Worm (Caenorhabditis elegans) whole organism, young adult: Measurements from ENCODE around the gene Y49F6B.14.
A peak's percentile ranks its signal among the peaks of the same experiment; 100 is the strongest.
"Not testable (repeated sequence)": the region's sequence is repeated elsewhere in the genome, so short reads cannot be mapped to it uniquely, and the experiment has no call there.

Source experiments
- B0019.2 ChIP-seq: fragments of 200-800 bp; sonication (Bioruptor generic); conservative IDR thresholded peaks from 2 replicates; pipeline ENCODE4 v1.3.6; 2022; ENCODE audit warnings: missing genetic modification reagents, missing genetic modification characterization, missing compliant biosample characterization
- B0261.1 ChIP-seq: sonication (generic microtip); optimal IDR thresholded peaks from 2 replicates; lab custom pipeline; 2016; ENCODE audit warnings: mild to moderate bottlenecking, missing genetic modification characterization, moderate library complexity, missing compliant biosample characterization
- C06A6.2 ChIP-seq: fragments of 200-800 bp; sonication (Bioruptor generic); conservative IDR thresholded peaks from 2 replicates; pipeline ENCODE4 v1.3.6; 2022; ENCODE audit warnings: missing genetic modification characterization, missing compliant biosample characterization
- C17E4.6 ChIP-seq: fragments of 200-800 bp; sonication (Bioruptor generic); IDR thresholded peaks from 2 replicates; pipeline ENCODE4 v1.3.6; 2022; ENCODE audit warnings: missing genetic modification reagents, missing genetic modification characterization, missing compliant biosample characterization
- D2030.7 ChIP-seq: fragments of 200-800 bp; sonication (Bioruptor generic); IDR thresholded peaks from 2 replicates; pipeline ENCODE4 v1.3.6; 2022; ENCODE audit warnings: missing genetic modification reagents, missing genetic modification characterization, missing compliant biosample characterization
- F33H1.4 ChIP-seq: fragments of 200-800 bp; sonication (Bioruptor generic); IDR thresholded peaks from 2 replicates; pipeline ENCODE4 v1.3.6; 2022; ENCODE audit warnings: missing genetic modification reagents, missing genetic modification characterization, missing compliant biosample characterization
- K11D2.4 ChIP-seq: fragments of 200-800 bp; sonication (Bioruptor generic); IDR thresholded peaks from 2 replicates; pipeline ENCODE4 v1.3.6; 2022; ENCODE audit warnings: missing genetic modification reagents, missing genetic modification characterization, missing compliant biosample characterization
- Y67H2A.10 ChIP-seq: fragments of 200-800 bp; sonication (Bioruptor generic); conservative IDR thresholded peaks from 2 replicates; pipeline ENCODE4 v1.3.6; 2022; ENCODE audit warnings: missing genetic modification reagents, missing genetic modification characterization, missing compliant biosample characterization
- ZK185.1 ChIP-seq: sonication (generic microtip); optimal IDR thresholded peaks from 2 replicates; lab custom pipeline; 2016; ENCODE audit warnings: mild to moderate bottlenecking, missing genetic modification characterization, missing compliant biosample characterization; ENCODE audit not compliant: poor library complexity, severe bottlenecking
- attf-3 ChIP-seq: fragments of 200-800 bp; sonication (Bioruptor generic); conservative IDR thresholded peaks from 2 replicates; pipeline ENCODE4 v1.3.6; 2022; ENCODE audit warnings: missing genetic modification reagents, missing genetic modification characterization, missing compliant biosample characterization
- attf-5 ChIP-seq: fragments of 200-800 bp; sonication (Bioruptor generic); optimal IDR thresholded peaks from 2 replicates; lab custom pipeline; 2018; ENCODE audit warnings: mild to moderate bottlenecking, missing genetic modification characterization, missing compliant biosample characterization
- cebp-1 ChIP-seq, 2 experiments: fragments of 200-800 bp in 1 of 2; sonication (Bioruptor generic) in 1 of 2; sonication (generic microtip) in 1 of 2; IDR thresholded peaks in 1 of 2; optimal IDR thresholded peaks in 1 of 2; 2 replicates each; pipeline versions ENCODE4 v1.3.6 to Lab custom; 2017 to 2022; ENCODE audit warnings: missing compliant biosample characterization in 2 of 2, missing genetic modification characterization in 2 of 2, mild to moderate bottlenecking in 1 of 2, missing genetic modification reagents in 1 of 2, moderate library complexity in 1 of 2
- ceh-100 ChIP-seq: fragments of 200-800 bp; sonication (Bioruptor generic); IDR thresholded peaks from 2 replicates; pipeline ENCODE4 v1.3.6; 2022; ENCODE audit warnings: missing genetic modification reagents, missing genetic modification characterization, missing compliant biosample characterization
- ceh-27 ChIP-seq: fragments of 200-800 bp; sonication (Bioruptor generic); optimal IDR thresholded peaks from 2 replicates; lab custom pipeline; 2018; ENCODE audit warnings: mild to moderate bottlenecking, missing genetic modification characterization, moderate library complexity, missing compliant biosample characterization
- ceh-91 ChIP-seq: fragments of 200-800 bp; sonication (Bioruptor generic); IDR thresholded peaks from 2 replicates; pipeline ENCODE4 v1.3.6; 2022; ENCODE audit warnings: missing genetic modification reagents, missing genetic modification characterization, missing compliant biosample characterization
- dox-1 ChIP-seq: fragments of 200-800 bp; sonication (Bioruptor generic); IDR thresholded peaks from 2 replicates; pipeline ENCODE4 v1.3.6; 2022; ENCODE audit warnings: missing genetic modification reagents, missing genetic modification characterization, missing compliant biosample characterization
- egl-18 ChIP-seq: fragments of 200-800 bp; sonication (Bioruptor generic); IDR thresholded peaks from 2 replicates; pipeline ENCODE4 v1.3.6; 2022; ENCODE audit warnings: missing genetic modification reagents, missing genetic modification characterization, missing compliant biosample characterization
- egrh-3 ChIP-seq: fragments of 200-800 bp; sonication (Bioruptor generic); IDR thresholded peaks from 2 replicates; pipeline ENCODE4 v1.3.6; 2022; ENCODE audit warnings: missing genetic modification reagents, missing genetic modification characterization, missing compliant biosample characterization
- ekl-4 ChIP-seq: fragments of 200-800 bp; sonication (Bioruptor generic); IDR thresholded peaks from 2 replicates; pipeline ENCODE4 v1.3.6; 2022; ENCODE audit warnings: missing genetic modification reagents, missing genetic modification characterization, missing compliant biosample characterization
- hmg-1.2 ChIP-seq: fragments of 200-800 bp; sonication (Bioruptor generic); IDR thresholded peaks from 2 replicates; pipeline ENCODE4 v1.3.6; 2022; ENCODE audit warnings: missing genetic modification reagents, missing genetic modification characterization, missing compliant biosample characterization
- let-526 ChIP-seq: fragments of 200-800 bp; sonication (Bioruptor generic); IDR thresholded peaks from 2 replicates; pipeline ENCODE4 v1.3.6; 2022; ENCODE audit warnings: missing genetic modification reagents, missing genetic modification characterization, missing compliant biosample characterization
- lin-35 ChIP-seq, 3 experiments: fragments of 150-350 bp in 2 of 3; sonication (generic microtip) in 1 of 3; optimal IDR thresholded peaks; 2 replicates each; lab custom pipeline; 2014 to 2018; ENCODE audit warnings: missing biosample characterization in 3 of 3, missing genetic modification characterization in 3 of 3, missing genetic modification reagents in 3 of 3
- lin-40 ChIP-seq: sonication (generic microtip); optimal IDR thresholded peaks from 2 replicates; lab custom pipeline; 2016; ENCODE audit warnings: missing genetic modification characterization, mild to moderate bottlenecking, missing compliant biosample characterization, missing genotype, missing genetic modification reagents
- lin-54 ChIP-seq: fragments of 200-800 bp; sonication (Bioruptor generic); optimal IDR thresholded peaks from 2 replicates; lab custom pipeline; 2018; ENCODE audit warnings: mild to moderate bottlenecking, missing genetic modification characterization, missing compliant biosample characterization
- lsl-1 ChIP-seq: fragments of 200-800 bp; sonication (Bioruptor generic); optimal IDR thresholded peaks from 2 replicates; lab custom pipeline; 2018; ENCODE audit warnings: mild to moderate bottlenecking, missing genetic modification characterization, moderate library complexity, missing compliant biosample characterization
- madf-6 ChIP-seq: fragments of 200-800 bp; sonication (Bioruptor generic); IDR thresholded peaks from 2 replicates; pipeline ENCODE4 v1.3.6; 2022; ENCODE audit warnings: missing genetic modification reagents, missing genetic modification characterization, missing compliant biosample characterization
- madf-8 ChIP-seq: fragments of 200-800 bp; sonication (Bioruptor generic); conservative IDR thresholded peaks from 2 replicates; pipeline ENCODE4 v1.3.6; 2022; ENCODE audit warnings: missing genetic modification reagents, missing genetic modification characterization, missing compliant biosample characterization
- mcd-1 ChIP-seq: fragments of 200-800 bp; sonication (Bioruptor generic); IDR thresholded peaks from 2 replicates; pipeline ENCODE4 v1.3.6; 2022; ENCODE audit warnings: missing genetic modification reagents, missing genetic modification characterization, missing compliant biosample characterization
- nfyb-1 ChIP-seq: fragments of 200-800 bp; sonication (Bioruptor generic); IDR thresholded peaks from 2 replicates; pipeline ENCODE4 v1.3.6; 2022; ENCODE audit warnings: missing genetic modification reagents, missing genetic modification characterization, missing compliant biosample characterization
- pbrm-1 ChIP-seq: fragments of 200-800 bp; sonication (Bioruptor generic); IDR thresholded peaks from 2 replicates; pipeline ENCODE4 v1.3.6; 2022; ENCODE audit warnings: missing genetic modification reagents, missing genetic modification characterization, missing compliant biosample characterization
- rcor-1 ChIP-seq: fragments of 200-800 bp; sonication (Bioruptor generic); IDR thresholded peaks from 2 replicates; pipeline ENCODE4 v1.3.6; 2022; ENCODE audit warnings: missing genetic modification reagents, missing genetic modification characterization, missing compliant biosample characterization
- snpc-4 ChIP-seq, 5 experiments: fragments of 150-350 bp in 1 of 5; sonication (generic microtip) in 4 of 5; optimal IDR thresholded peaks; 2 replicates each; lab custom pipeline; 2014 to 2018; ENCODE audit warnings: missing genetic modification characterization in 5 of 5, missing biosample characterization in 3 of 5, antibody characterized with exemption in 2 of 5, mild to moderate bottlenecking in 2 of 5, missing compliant biosample characterization in 2 of 5, missing genotype in 2 of 5, moderate library complexity in 2 of 5, missing genetic modification reagents in 1 of 5
- tbp1 ChIP-seq: fragments of 200-800 bp; sonication (Bioruptor generic); optimal IDR thresholded peaks from 2 replicates; lab custom pipeline; 2018; ENCODE audit warnings: mild to moderate bottlenecking, missing genetic modification characterization, missing compliant biosample characterization
- ztf-26 ChIP-seq: sonication (generic microtip); optimal IDR thresholded peaks from 2 replicates; lab custom pipeline; 2017; ENCODE audit warnings: missing genetic modification characterization, missing compliant biosample characterization

Gene Y49F6B.14

ce11 chrII:3523547-3523946 is 8.3 kb upstream of the Y49F6B.14 start:
- TF ChIP-seq pbrm-1 (GFP tag; lab: Robert Waterston, UW) (peak; percentile 74; the same call in 1 of the 2 replicates), C17E4.6 (GFP tag; lab: Robert Waterston, UW) (0 out of 2 replicates have a peak, but pooled peaks have one; percentile 20), lin-35 (GFP tag; optimal IDR thresholded peaks at IDR 0.05; lab: Kevin White, UChicago) (peak in 1 of 3 experiments; percentile 62), mcd-1 (GFP tag; lab: Robert Waterston, UW) (peak; percentile 96), F33H1.4 (peak; percentile 50; the same call in 1 of the 2 replicates), ceh-91 (GFP tag; lab: Robert Waterston, UW) (peak; percentile 38; the same call in 1 of the 2 replicates), dox-1 (GFP tag; lab: Robert Waterston, UW) (peak; percentile 76), let-526 (GFP tag; lab: Robert Waterston, UW) (peak; percentile 52; the same call in 1 of the 2 replicates), attf-3 (GFP tag; lab: Robert Waterston, UW) (peak; percentile 71), B0019.2 (GFP tag; lab: Robert Waterston, UW) (peak; percentile 51; the same call in 1 of the 2 replicates), egl-18 (GFP tag; lab: Robert Waterston, UW) (peak; percentile 68; the same call in 1 of the 2 replicates), ceh-27 (peak; percentile 72), lin-54 (GFP tag; lab: Kevin White, UChicago) (peak; percentile 54), hmg-1.2 (GFP tag; lab: Robert Waterston, UW) (peak; percentile 94), lin-40 (peak; percentile 68), cebp-1 (GFP tag; IDR thresholded peaks at IDR 0.05; lab: Robert Waterston, UW) (peak; percentile 58), cebp-1 (tag; optimal IDR thresholded peaks at IDR 0.05; lab: Kevin White, UChicago) (peak; percentile 62), ZK185.1 (tag; lab: Kevin White, UChicago) (peak; percentile 51), attf-5 (GFP tag; lab: Kevin White, UChicago) (peak; percentile 79), B0261.1 (tag; lab: Kevin White, UChicago) (peak; percentile 42), nfyb-1 (GFP tag; lab: Robert Waterston, UW) (peak; percentile 84), ztf-26 (tag; lab: Kevin White, UChicago) (peak; percentile 5), Y67H2A.10 (0 out of 2 replicates have a peak, but pooled peaks have one; percentile 9), snpc-4 (tag; optimal IDR thresholded peaks at IDR 0.05; lab: Kevin White, UChicago) (peak in 2 of 4 experiments; percentile 23 to 43), ceh-100 (peak; percentile 68), D2030.7 (peak; percentile 62), madf-8 (GFP tag; lab: Robert Waterston, UW) (0 out of 2 replicates have a peak, but pooled peaks have one; percentile 14), rcor-1 (peak; percentile 55), K11D2.4 (GFP tag; lab: Robert Waterston, UW) (peak; percentile 90), egrh-3 (GFP tag; lab: Robert Waterston, UW) (0 out of 2 replicates have a peak, but pooled peaks have one; percentile 17), C06A6.2 (GFP tag; lab: Robert Waterston, UW) (peak; percentile 81), lsl-1 (GFP tag; lab: Kevin White, UChicago) (peak; percentile 63), madf-6 (peak; percentile 52), ekl-4 (GFP tag; lab: Robert Waterston, UW) (peak; percentile 60; the same call in 1 of the 2 replicates), tbp1 (GFP tag; lab: Kevin White, UChicago) (peak; percentile 47)
- TF ChIP-seq snpc-4 (GFP tag; optimal IDR thresholded peaks at IDR 0.05; lab: Kevin White, UChicago), result not testable (repeated sequence)
